Worm (Caenorhabditis elegans): ENCODE data around the gene arrd-28.

DNA sequence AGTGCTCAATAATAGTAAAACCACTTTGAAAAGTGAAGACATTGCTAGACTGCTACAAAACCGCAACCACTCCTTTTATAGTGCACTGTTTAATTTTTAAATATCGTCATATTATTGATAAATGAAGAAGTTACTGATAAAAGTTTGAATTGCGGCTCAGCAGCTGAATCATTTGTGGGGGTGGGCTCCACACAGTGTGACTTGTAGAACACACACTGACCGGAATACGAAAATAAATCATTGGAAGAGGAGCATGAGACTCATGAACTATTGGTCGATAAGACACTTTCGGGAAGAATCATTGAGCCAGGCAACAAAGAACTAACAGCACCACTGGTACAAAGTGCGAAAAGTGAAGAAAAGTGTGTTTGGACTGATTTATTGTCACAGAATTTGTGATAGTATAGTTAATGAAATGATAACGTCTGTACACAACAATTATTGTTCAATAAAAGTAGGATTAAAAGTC lies 41.8 kb upstream of the arrd-28 start, which contains the start of gene oac-14:
- TF ChIP-seq ets-7 (tag; optimal IDR thresholded peaks at IDR 0.05) (no peak), flt-1 (GFP tag; IDR thresholded peaks at IDR 0.05) (no peak), ceh-36 (tag; optimal IDR thresholded peaks at IDR 0.05) (no peak)
